Worm (Caenorhabditis elegans): ENCODE results near the gene dos-2.

DNA sequence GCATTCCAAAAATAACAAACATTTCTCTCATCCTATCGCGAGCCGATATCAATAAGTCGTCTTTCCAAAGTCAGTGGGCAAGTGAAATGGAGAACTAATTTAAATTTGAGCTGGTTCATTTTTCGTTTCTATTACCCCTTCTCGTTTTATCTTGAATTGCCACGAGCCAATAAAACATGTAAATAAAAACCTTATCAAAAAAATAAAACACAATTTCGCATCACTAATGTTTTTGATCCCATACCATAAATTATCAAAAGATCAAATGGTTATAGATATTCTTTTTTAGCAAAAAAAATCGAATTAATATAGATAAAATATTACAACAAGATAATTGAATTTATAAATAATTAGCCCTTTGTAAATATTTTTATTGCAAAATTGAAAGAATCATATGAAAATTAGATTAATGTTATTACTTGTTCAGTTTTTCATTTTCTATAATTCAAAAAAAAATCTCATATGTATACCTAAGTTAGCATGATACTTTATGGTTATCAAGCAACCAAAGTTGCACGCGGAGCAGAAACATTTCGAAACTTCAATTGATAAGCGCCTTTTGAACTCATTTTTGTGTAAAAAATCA is 16.7 kb downstream of the dos-2 start, which contains the start of gene Y14H12A.1:
- TF ChIP-seq aly-2 (tag; optimal IDR thresholded peaks at IDR 0.05) (no peak), hmg-1.1 (GFP tag; IDR thresholded peaks at IDR 0.05) (no peak), zfp-3 (GFP tag; conservative IDR thresholded peaks at IDR 0.05) (no peak)
